Fruit fly (Drosophila melanogaster): ENCODE results near the gene CheB93b.
A peak's percentile ranks its signal among the peaks of the same experiment; 100 is the strongest.

Gene CheB93b

DNA sequence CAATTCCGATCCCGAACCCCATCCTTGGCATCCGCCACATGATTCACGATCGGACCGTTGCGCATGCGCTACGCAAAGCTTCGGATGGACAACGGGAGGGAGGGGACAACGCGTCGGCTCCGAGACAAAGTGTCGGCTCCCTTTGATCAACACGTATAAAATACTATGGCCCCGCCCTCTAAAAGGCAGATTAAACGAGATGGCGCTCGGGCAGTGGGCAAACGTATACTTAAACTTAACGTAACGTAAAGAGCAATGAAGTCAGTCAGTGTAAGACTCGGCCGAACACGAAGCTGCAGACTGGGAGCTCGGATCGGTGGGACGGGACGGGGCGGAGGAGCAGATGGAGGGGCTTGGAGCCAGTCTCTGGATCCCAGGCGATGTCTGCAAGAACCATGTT, 8.0 kb downstream of the CheB93b start:
- TF ChIP-seq usp (GFP tag; optimal IDR thresholded peaks at IDR 0.05) (no peak), psq (optimal IDR thresholded peaks at IDR 0.05) (no peak), Dll (optimal IDR thresholded peaks at IDR 0.05) (peak; percentile 42), EcR (GFP tag; optimal IDR thresholded peaks at IDR 0.05) (no peak)

DNA sequence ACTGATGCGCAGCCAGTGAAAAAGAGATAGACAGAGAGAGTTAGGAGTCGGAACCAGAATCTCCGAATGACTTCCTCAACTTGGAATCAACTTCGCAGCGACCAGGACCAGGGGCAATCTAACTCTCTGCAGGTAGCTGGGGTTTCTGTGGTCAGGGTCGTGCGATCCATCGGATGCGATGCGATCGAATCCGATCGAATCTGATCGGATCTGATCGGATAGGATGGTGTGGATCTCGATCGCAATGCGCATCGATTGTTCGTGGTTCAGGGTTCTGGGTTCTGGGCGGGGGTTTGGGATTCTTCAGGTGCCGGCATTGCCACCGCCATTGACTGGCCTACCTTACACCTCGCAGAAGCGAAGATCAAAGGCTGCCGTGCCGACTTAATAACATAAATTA, 10.3 kb downstream of the CheB93b start:
- TF ChIP-seq pan (optimal IDR thresholded peaks at IDR 0.05) = no peak
- TF ChIP-seq usp (GFP tag; optimal IDR thresholded peaks at IDR 0.05) = no peak
- TF ChIP-seq psq (optimal IDR thresholded peaks at IDR 0.05) = no peak
- no peak for TF ChIP-seq CG8478 (optimal IDR thresholded peaks at IDR 0.05)
- TF ChIP-seq EcR (GFP tag; optimal IDR thresholded peaks at IDR 0.05) = no peak
- TF ChIP-seq Dll (optimal IDR thresholded peaks at IDR 0.05) = no peak

DNA sequence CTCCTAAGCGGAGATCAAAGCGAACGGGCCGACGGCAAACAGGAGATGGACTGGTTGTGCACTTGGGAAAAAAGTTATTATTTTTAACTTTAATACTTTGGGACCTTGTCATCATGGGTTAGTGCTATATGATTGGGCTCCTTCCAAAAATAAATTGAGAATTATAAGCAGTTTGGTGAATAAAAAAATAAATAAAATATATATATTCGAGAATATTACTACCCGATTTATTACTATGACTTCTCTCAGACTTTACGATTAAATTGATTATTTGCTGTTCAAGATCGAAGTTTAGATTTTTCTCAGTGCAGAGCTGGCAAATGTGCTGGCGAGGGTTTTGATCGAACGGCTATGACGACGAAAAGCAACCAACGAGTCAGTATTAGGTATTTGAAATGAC, 11.0 kb downstream of the CheB93b start:
- TF ChIP-seq pan (optimal IDR thresholded peaks at IDR 0.05) (no peak), EcR (GFP tag; optimal IDR thresholded peaks at IDR 0.05) (no peak), CG8478 (optimal IDR thresholded peaks at IDR 0.05) (no peak), Dll (optimal IDR thresholded peaks at IDR 0.05) (no peak), psq (optimal IDR thresholded peaks at IDR 0.05) (no peak), usp (GFP tag; optimal IDR thresholded peaks at IDR 0.05) (no peak)

DNA sequence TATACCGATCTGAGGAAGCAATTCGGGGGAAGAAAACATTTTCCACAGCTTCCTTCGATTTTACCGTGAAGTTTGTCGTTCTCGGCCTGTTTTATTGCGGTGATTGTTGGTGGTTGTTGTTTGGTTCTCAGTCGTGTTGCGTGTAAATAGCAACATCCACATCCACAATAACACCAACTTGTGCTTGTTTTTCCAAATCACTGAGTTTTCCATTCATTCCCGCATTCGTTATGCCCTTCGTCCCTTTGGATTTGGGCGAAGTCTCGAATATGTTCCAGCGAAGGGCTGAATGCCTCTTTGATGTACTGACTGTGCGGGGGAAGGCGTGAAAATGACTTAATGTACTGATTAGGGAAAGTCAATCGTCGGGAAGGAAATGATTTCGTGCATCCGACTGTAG, 17.9 kb downstream of the CheB93b start:
- TF ChIP-seq EcR (GFP tag; optimal IDR thresholded peaks at IDR 0.05) = no peak
- TF ChIP-seq Dll (optimal IDR thresholded peaks at IDR 0.05) = no peak
- TF ChIP-seq psq (optimal IDR thresholded peaks at IDR 0.05) = no peak
- no peak for TF ChIP-seq CG8478 (optimal IDR thresholded peaks at IDR 0.05)
- TF ChIP-seq usp (GFP tag; optimal IDR thresholded peaks at IDR 0.05) = no peak
- TF ChIP-seq pan (optimal IDR thresholded peaks at IDR 0.05) = no peak

DNA sequence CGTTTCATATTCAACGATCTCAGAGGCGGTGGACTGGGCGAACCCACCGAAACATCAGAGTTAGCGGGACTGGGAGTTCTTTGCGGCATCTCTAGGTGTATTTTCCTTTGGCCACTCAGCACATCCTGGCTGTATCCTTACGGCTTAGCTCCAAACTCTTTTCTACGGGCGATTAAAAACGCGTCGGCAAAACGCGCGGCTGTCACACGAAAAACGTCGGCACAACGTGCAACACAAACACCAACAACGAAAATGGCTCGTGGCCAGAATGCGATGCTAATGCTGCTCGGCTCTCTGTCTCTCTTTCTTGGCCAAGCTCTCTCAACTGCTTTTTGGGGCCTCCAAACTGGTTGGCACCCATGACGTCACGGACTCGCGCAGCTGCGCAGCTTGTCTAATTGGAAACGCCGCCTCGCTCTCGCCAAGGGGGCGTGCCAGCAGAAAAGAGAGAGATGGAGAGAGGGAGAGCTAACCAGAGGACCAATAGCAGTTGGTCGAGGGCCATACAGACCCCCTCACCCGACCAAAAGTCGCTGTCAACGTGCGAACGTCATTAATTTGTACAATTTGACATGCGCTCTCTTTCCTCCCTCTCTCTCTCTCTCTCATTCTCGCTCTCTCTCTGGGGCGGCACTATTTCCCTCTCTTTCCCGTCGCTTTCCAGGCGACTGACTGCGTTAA, 25.1 kb downstream of the CheB93b start, which contains the start of gene lbl:
TSS of gene lbl (minus strand) at position 255 of the 681 bp plus-strand sequence.
- no peak for TF ChIP-seq EcR (GFP tag; optimal IDR thresholded peaks at IDR 0.05)
- peak; percentile 94 for TF ChIP-seq Dll (optimal IDR thresholded peaks at IDR 0.05)
- TF ChIP-seq CG8478 (optimal IDR thresholded peaks at IDR 0.05) = peak; percentile 64
- TF ChIP-seq pan (optimal IDR thresholded peaks at IDR 0.05) = no peak

DNA sequence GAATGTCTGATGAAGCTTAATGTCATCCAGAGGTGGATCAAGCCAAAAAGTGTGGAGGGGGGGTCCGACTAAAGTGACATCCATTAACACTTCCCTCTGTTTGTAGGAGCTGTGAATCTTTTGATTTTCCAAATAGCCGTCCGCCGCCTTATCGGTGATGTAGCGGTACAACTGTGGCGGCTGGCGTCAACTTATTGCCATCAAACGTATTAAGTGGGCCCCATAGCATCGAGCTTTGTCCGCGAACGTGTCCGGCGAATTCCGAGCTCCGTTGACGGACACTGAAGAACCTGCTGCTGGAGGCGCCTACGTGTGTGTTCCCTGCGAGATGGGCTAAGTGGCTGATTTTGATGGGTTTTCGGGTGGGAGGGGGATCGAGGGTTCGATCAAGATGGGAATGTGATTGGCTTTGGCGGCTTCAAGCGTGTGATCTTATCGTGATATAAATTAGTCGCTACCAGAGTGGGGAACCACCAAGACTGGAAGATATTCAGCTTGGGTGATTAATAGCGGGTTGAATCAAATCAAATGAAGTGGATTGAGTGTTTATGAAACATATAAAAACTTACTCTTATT, 28.7 kb downstream of the CheB93b start:
- TF ChIP-seq pan (optimal IDR thresholded peaks at IDR 0.05) (no peak), CG8478 (optimal IDR thresholded peaks at IDR 0.05) (no peak), usp (GFP tag; optimal IDR thresholded peaks at IDR 0.05) (no peak), Dll (optimal IDR thresholded peaks at IDR 0.05) (no peak), psq (optimal IDR thresholded peaks at IDR 0.05) (no peak), EcR (GFP tag; optimal IDR thresholded peaks at IDR 0.05) (no peak)

DNA sequence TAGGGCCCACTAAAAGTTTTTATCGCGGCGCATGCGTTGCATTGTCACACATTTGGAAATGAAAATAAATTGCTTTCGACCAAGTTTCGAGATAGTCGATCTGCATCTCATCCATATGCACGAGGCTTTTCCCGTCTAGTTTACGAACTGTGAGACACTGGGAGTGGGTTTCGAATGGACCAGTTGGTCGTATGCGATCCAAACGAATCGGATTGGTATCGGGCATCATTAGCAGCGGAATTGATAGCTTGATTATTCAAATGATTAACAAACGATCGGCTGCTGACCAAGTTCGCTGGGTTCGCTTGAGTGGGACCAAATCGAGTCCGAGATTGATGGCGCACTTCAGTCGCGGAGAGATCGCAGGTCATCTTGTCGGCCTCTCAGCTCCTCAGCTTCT, 31.2 kb downstream of the CheB93b start:
- TF ChIP-seq psq (optimal IDR thresholded peaks at IDR 0.05) (no peak), usp (GFP tag; optimal IDR thresholded peaks at IDR 0.05) (no peak), Dll (optimal IDR thresholded peaks at IDR 0.05) (no peak), pan (optimal IDR thresholded peaks at IDR 0.05) (no peak), CG8478 (optimal IDR thresholded peaks at IDR 0.05) (no peak)

DNA sequence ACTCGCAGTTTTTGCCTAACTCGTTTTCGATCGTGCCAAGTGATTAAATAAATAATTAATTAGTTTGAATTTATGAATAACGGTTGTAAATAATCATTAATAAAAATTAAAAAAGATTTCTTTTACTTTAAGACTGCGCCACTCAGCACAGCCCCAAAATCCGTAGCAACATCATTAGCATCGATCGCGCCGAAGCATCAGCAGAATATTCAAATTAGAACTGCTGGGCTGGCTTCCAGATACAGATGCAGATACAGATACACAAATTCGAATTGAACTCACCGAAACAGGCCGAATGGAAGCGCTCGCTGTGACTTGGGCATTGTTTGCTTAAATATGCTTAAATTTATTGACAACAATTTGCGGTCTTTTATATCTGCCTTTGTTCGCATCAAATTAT, 31.8 kb downstream of the CheB93b start:
- TF ChIP-seq EcR (GFP tag; optimal IDR thresholded peaks at IDR 0.05) = no peak
- TF ChIP-seq usp (GFP tag; optimal IDR thresholded peaks at IDR 0.05) = no peak
- TF ChIP-seq psq (optimal IDR thresholded peaks at IDR 0.05) = no peak
- no peak for TF ChIP-seq pan (optimal IDR thresholded peaks at IDR 0.05)
- no peak for TF ChIP-seq CG8478 (optimal IDR thresholded peaks at IDR 0.05)
- TF ChIP-seq Dll (optimal IDR thresholded peaks at IDR 0.05) = no peak

- no peak for TF ChIP-seq CG8478 (optimal IDR thresholded peaks at IDR 0.05)
- TF ChIP-seq Dll (optimal IDR thresholded peaks at IDR 0.05) = no peak
- no peak for TF ChIP-seq pan (optimal IDR thresholded peaks at IDR 0.05)
- no peak for TF ChIP-seq EcR (GFP tag; optimal IDR thresholded peaks at IDR 0.05)
- TF ChIP-seq psq (optimal IDR thresholded peaks at IDR 0.05) = no peak
- TF ChIP-seq usp (GFP tag; optimal IDR thresholded peaks at IDR 0.05) = no peak
Observed at dm6 chr3R:21445327-21445726, 36.4 kb downstream of the CheB93b start.

- TF ChIP-seq pan (optimal IDR thresholded peaks at IDR 0.05) (no peak), EcR (GFP tag; optimal IDR thresholded peaks at IDR 0.05) (no peak), psq (optimal IDR thresholded peaks at IDR 0.05) (no peak), usp (GFP tag; optimal IDR thresholded peaks at IDR 0.05) (no peak), CG8478 (optimal IDR thresholded peaks at IDR 0.05) (peak; percentile 88), Dll (optimal IDR thresholded peaks at IDR 0.05) (peak; percentile 83)
Observed at dm6 chr3R:21446334-21446733, 37.4 kb downstream of the CheB93b start, which contains the start of gene lbe. Gene lbe, minus strand, starts transcription at chr3R:21446537.

DNA sequence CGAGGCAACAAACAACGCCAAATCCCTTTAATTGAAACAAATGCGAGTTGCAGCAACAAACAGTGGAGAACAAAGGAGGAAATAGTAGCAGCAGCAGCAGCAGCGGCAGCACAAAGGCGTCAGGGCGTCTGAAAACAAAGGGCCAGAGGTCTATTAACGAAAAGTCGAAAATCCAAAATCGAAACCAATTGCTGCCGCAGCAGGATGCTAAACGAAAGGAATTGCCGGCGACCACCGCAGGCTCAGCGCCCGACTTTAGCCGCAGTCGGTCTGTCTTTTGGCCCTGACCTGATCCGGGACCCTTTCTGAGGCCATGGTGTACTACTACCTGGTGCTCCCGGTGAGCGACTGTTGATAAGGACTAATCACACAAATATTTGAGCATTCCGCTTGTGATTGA, 38.7 kb downstream of the CheB93b start:
- no peak for TF ChIP-seq Dll (optimal IDR thresholded peaks at IDR 0.05)

- TF ChIP-seq EcR (GFP tag; optimal IDR thresholded peaks at IDR 0.05) (no peak), CG8478 (optimal IDR thresholded peaks at IDR 0.05) (no peak), Dll (optimal IDR thresholded peaks at IDR 0.05) (no peak)
Observed at dm6 chr3R:21452108-21452507, 43.2 kb downstream of the CheB93b start.

DNA sequence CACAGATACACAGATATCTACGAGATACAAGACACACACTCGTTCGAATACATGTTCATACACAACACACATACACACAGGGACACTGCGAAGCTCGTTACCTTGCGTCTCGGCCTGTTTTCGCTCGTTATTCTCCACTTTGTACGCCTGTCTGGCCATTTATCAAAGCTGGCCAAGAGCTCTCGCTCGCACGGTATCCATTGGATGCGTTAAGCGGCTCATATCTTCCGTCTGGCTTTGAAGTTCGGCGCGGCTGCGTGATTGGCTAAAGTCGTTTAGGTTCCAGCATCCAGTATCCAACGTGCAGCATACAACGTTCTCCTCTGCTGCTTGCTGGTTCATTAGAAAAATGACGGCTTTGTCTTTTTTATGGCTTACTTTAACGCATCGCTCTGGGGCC, 47.9 kb downstream of the CheB93b start:
- TF ChIP-seq psq (optimal IDR thresholded peaks at IDR 0.05) (no peak), usp (GFP tag; optimal IDR thresholded peaks at IDR 0.05) (no peak), EcR (GFP tag; optimal IDR thresholded peaks at IDR 0.05) (no peak), Dll (optimal IDR thresholded peaks at IDR 0.05) (no peak), pan (optimal IDR thresholded peaks at IDR 0.05) (no peak), CG8478 (optimal IDR thresholded peaks at IDR 0.05) (no peak)
